Fruit fly (Drosophila melanogaster) whole organism, prepupa: ENCODE data around the gene p53.

Experiments
- CG10631 ChIP-seq: fragments of 200-800 bp; sonication (Bioruptor generic); optimal IDR thresholded peaks from 2 replicates; lab custom pipeline; 2016; ENCODE audit warnings: missing biosample characterization, missing genetic modification characterization
- CG11294 ChIP-seq: fragments of 200-800 bp; sonication (Bioruptor generic); IDR thresholded peaks from 2 replicates; pipeline ENCODE4 v1.3.6; 2022; ENCODE audit warnings: missing biosample characterization, missing genetic modification characterization
- CG11902 ChIP-seq: fragments of 200-800 bp; sonication (Bioruptor generic); optimal IDR thresholded peaks from 3 replicates; lab custom pipeline; 2016; ENCODE audit warnings: missing biosample characterization, missing genetic modification characterization
- CG15336 ChIP-seq: fragments of 200-800 bp; sonication (Bioruptor generic); IDR thresholded peaks from 2 replicates; pipeline ENCODE4 v1.3.6; 2022; ENCODE audit warnings: missing biosample characterization, missing genetic modification characterization
- CG16779 ChIP-seq: fragments of 200-800 bp; sonication (Bioruptor generic); optimal IDR thresholded peaks from 3 replicates; lab custom pipeline; 2017; ENCODE audit warnings: missing biosample characterization, mild to moderate bottlenecking, missing genetic modification characterization
- CG31627 ChIP-seq: fragments of 200-800 bp; sonication (Bioruptor generic); optimal IDR thresholded peaks from 3 replicates; lab custom pipeline; 2016; ENCODE audit warnings: missing biosample characterization, missing genetic modification characterization
- CG34406 ChIP-seq: fragments of 200-800 bp; sonication (Bioruptor generic); optimal IDR thresholded peaks from 3 replicates; lab custom pipeline; 2016; ENCODE audit warnings: missing biosample characterization, missing genetic modification characterization
- CG3919 ChIP-seq: fragments of 200-800 bp; sonication (Bioruptor generic); optimal IDR thresholded peaks from 3 replicates; lab custom pipeline; 2016; ENCODE audit warnings: missing biosample characterization, missing genetic modification characterization
- CG6276 ChIP-seq: fragments of 200-800 bp; sonication (Bioruptor generic); optimal IDR thresholded peaks from 2 replicates; lab custom pipeline; 2017; ENCODE audit warnings: missing biosample characterization, mild to moderate bottlenecking, missing genetic modification characterization
- CG6792 ChIP-seq: fragments of 200-800 bp; sonication (Bioruptor generic); optimal IDR thresholded peaks from 3 replicates; lab custom pipeline; 2016; ENCODE audit warnings: missing biosample characterization, missing genetic modification characterization
- CG6808 ChIP-seq: fragments of 200-800 bp; sonication (Bioruptor generic); optimal IDR thresholded peaks from 3 replicates; lab custom pipeline; 2017; ENCODE audit warnings: missing biosample characterization, missing genetic modification characterization, mild to moderate bottlenecking, moderate library complexity, missing genetic modification reagents
- CG6854 ChIP-seq: fragments of 200-800 bp; sonication (Bioruptor generic); optimal IDR thresholded peaks from 2 replicates; lab custom pipeline; 2017; ENCODE audit warnings: missing biosample characterization, mild to moderate bottlenecking, missing genetic modification characterization
- CG7368 ChIP-seq: fragments of 200-800 bp; sonication (Bioruptor generic); optimal IDR thresholded peaks from 3 replicates; lab custom pipeline; 2016; ENCODE audit warnings: missing biosample characterization, missing genetic modification characterization
- CG8119 ChIP-seq: fragments of 200-800 bp; sonication (Bioruptor generic); IDR thresholded peaks from 3 replicates; pipeline ENCODE4 v1.3.6; 2022; ENCODE audit warnings: missing biosample characterization, missing genetic modification characterization
- Eip78C ChIP-seq: fragments of 200-800 bp; sonication (Bioruptor generic); peaks from one replicate; lab custom pipeline; 2016; ENCODE audit warnings: missing biosample characterization, missing genetic modification characterization
- Eip93F ChIP-seq: fragments of 200-800 bp; sonication (Bioruptor generic); optimal IDR thresholded peaks from 2 replicates; lab custom pipeline; 2016; ENCODE audit warnings: missing biosample characterization, mild to moderate bottlenecking, missing genetic modification characterization
- Ets21C ChIP-seq: fragments of 200-800 bp; sonication (Bioruptor generic); optimal IDR thresholded peaks from 3 replicates; lab custom pipeline; 2016; ENCODE audit warnings: missing biosample characterization, missing genetic modification characterization
- Gug ChIP-seq: fragments of 200-800 bp; sonication (Bioruptor generic); IDR thresholded peaks from 2 replicates; pipeline ENCODE4 v1.3.6; 2022; ENCODE audit warnings: missing biosample characterization, missing genetic modification characterization
- Met ChIP-seq: fragments of 200-800 bp; sonication (Bioruptor generic); optimal IDR thresholded peaks from 3 replicates; lab custom pipeline; 2016; ENCODE audit warnings: missing biosample characterization, missing genetic modification characterization
- acj6 ChIP-seq: fragments of 200-800 bp; sonication (Bioruptor generic); optimal IDR thresholded peaks from 3 replicates; lab custom pipeline; 2016; ENCODE audit warnings: missing biosample characterization, missing genetic modification characterization
- cyc ChIP-seq: fragments of 200-800 bp; sonication (Bioruptor generic); optimal IDR thresholded peaks from 3 replicates; lab custom pipeline; 2016; ENCODE audit warnings: missing biosample characterization, missing genetic modification characterization
- dac ChIP-seq: fragments of 200-800 bp; sonication (Bioruptor generic); optimal IDR thresholded peaks from 2 replicates; lab custom pipeline; 2017; ENCODE audit warnings: missing biosample characterization, mild to moderate bottlenecking, missing genetic modification characterization
- dsx ChIP-seq: fragments of 200-800 bp; optimal IDR thresholded peaks from 3 replicates; lab custom pipeline; 2019; ENCODE audit warnings: missing biosample characterization, mild to moderate bottlenecking, missing genetic modification characterization, moderate library complexity; ENCODE audit not compliant: poor library complexity, severe bottlenecking
- eg ChIP-seq: fragments of 200-800 bp; sonication (Bioruptor generic); IDR thresholded peaks from 3 replicates; pipeline ENCODE4 v1.3.6; 2022; ENCODE audit warnings: missing biosample characterization, missing genetic modification characterization
- fkh ChIP-seq: fragments of 200-800 bp; sonication (Bioruptor generic); optimal IDR thresholded peaks from 3 replicates; lab custom pipeline; 2017; ENCODE audit warnings: missing biosample characterization, mild to moderate bottlenecking, missing genetic modification characterization, moderate library complexity
- lz ChIP-seq: fragments of 200-800 bp; sonication (Bioruptor generic); optimal IDR thresholded peaks from 3 replicates; lab custom pipeline; 2016; ENCODE audit warnings: missing biosample characterization, missing genetic modification characterization
- net ChIP-seq: fragments of 200-800 bp; sonication (Bioruptor generic); optimal IDR thresholded peaks from 3 replicates; lab custom pipeline; 2016; ENCODE audit warnings: missing biosample characterization, missing genetic modification characterization
- salr ChIP-seq, 2 experiments: fragments of 200-800 bp; sonication (Bioruptor generic); optimal IDR thresholded peaks; 3 replicates each; lab custom pipeline; 2016 to 2018; ENCODE audit warnings: missing biosample characterization in 2 of 2, missing genetic modification characterization in 2 of 2, mild to moderate bottlenecking in 1 of 2
- svp ChIP-seq: fragments of 200-800 bp; sonication (Bioruptor generic); peaks from one replicate; lab custom pipeline; 2016; ENCODE audit warnings: missing biosample characterization, missing genetic modification characterization
- topi ChIP-seq: fragments of 200-800 bp; sonication (Bioruptor generic); optimal IDR thresholded peaks from 3 replicates; lab custom pipeline; 2016; ENCODE audit warnings: missing biosample characterization, missing genetic modification characterization
- vri ChIP-seq: fragments of 200-800 bp; sonication (Bioruptor generic); optimal IDR thresholded peaks from 3 replicates; lab custom pipeline; 2016; ENCODE audit warnings: missing biosample characterization, mild to moderate bottlenecking, missing genetic modification characterization

Gene p53

dm6 chr3R:23053936-23054335, at the start of gene p53 (continued):
- TF ChIP-seq CG6808 (GFP tag; lab: Kevin White, UChicago) (peak; percentile 100), CG34406 (GFP tag; lab: Kevin White, UChicago) (peak; percentile 46), Eip78C (no peak), eg (peak; percentile 49; the same call in 1 of the 3 replicates), CG7368 (GFP tag; lab: Kevin White, UChicago) (peak; percentile 27), CG3919 (GFP tag; lab: Kevin White, UChicago) (peak; percentile 69), CG11902 (GFP tag; lab: Kevin White, UChicago) (no peak), lz (peak; percentile 64)

DNA sequence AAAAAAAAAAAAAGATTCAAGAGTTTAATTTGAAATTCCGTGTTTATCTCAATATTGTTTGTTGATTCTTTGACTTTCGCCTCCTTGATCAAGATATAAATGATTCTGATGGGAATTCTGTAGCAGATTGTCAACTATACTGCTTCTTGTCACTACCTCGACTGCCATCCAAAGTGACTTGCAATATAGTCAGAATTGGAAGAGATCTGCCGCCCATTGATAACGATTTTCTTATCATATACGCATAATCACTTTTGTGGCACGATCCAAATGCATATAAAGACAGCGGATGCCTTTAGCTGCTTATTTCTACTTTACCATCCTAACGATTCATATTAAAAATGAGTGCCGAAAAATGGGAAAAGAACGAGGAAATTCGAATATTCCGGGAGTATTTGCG, 45.4 kb upstream of the p53 start, which contains the start of gene CG6738:
TSS of gene CG6738 (plus strand) at position 301 of the 400 bp plus-strand sequence.
- TF ChIP-seq CG7368 (GFP tag; lab: Kevin White, UChicago) (no peak), CG6276 (no peak), topi (GFP tag; lab: Kevin White, UChicago) (no peak), dsx (GFP tag; lab: Kevin White, UChicago) (no peak), CG31627 (GFP tag; lab: Kevin White, UChicago) (no peak), CG8119 (no peak), Gug (no peak), CG16779 (tag; lab: Kevin White, UChicago) (no peak), CG6792 (GFP tag; lab: Kevin White, UChicago) (no peak), acj6 (no peak), salr (GFP tag; optimal IDR thresholded peaks at IDR 0.05; lab: Kevin White, UChicago) (no peak)

dm6 chr3R:23097197-23097809, 43.4 kb upstream of the p53 start, which contains the start of gene CG6733:
Gene CG6733 (plus strand): TSS chr3R:23097728.
- no peak for TF ChIP-seq Eip93F (GFP tag; lab: Kevin White, UChicago)
- TF ChIP-seq dac (GFP tag; lab: Kevin White, UChicago), result no peak
- TF ChIP-seq CG11902 (GFP tag; lab: Kevin White, UChicago), result no peak
- TF ChIP-seq fkh, result no peak
- TF ChIP-seq salr (GFP tag; optimal IDR thresholded peaks at IDR 0.05; lab: Kevin White, UChicago), result no peak
- TF ChIP-seq CG11294 (GFP tag; lab: Robert Waterston, UW), result no peak
- TF ChIP-seq CG15336 (GFP tag; lab: Robert Waterston, UW), result no peak
- no peak for TF ChIP-seq CG6792 (GFP tag; lab: Kevin White, UChicago)

DNA sequence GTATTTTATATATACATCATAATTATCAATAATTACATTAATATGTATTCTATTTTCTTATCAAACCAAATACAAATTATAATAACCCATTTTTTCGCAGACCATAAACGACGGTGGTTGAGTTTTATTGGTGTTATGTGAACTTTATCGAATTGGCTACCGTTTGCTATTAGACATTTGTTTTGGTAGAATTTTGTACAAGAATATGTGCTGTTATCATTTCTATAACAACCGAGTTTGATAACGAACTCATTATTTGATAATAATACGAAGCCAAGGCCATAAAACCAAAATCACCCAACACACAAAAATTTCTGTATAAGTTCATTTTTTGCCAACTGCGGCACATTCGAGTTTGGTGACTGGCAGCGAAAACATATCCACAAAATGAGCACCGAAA, 41.5 kb upstream of the p53 start, which contains the start of gene CG17109:
TSS of gene CG17109 (plus strand) at position 345 of the 400 bp plus-strand sequence.
- TF ChIP-seq vri (GFP tag; lab: Kevin White, UChicago), result peak; percentile 73
- TF ChIP-seq cyc, result no peak
- TF ChIP-seq acj6, result no peak
- TF ChIP-seq CG6854 (GFP tag; lab: Kevin White, UChicago), result no peak

DNA sequence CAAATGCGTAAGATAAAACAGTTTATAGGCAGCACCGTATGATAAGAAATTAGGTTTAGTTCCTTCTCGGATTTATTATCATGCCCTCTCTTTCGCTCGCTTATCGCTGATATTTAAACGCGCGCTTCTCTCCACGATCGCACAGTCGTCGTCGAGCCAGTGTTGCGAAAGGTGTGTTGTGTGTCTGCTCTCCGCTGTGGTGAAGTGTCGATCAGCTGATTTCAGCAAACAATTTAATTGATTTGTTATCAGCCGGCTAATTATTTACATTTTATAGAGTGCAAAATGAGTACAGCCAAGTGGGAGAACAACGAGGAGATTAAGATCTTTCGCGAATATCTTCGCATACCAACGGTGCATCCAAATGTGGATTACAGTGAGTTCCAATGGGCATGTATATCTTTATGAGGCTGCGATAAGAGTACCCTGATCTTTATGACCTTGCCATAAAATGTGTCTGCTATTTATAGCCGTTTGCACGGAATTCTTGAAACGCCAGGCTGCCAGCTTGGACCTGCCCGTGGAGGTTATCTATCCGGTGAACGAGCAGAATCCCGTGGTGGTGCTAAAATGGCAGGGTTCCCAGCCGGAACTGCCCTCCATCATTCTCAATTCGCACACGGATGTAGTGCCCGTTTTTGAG, 37.8 kb upstream of the p53 start, which contains the start of the genes CG17110 and CG6726:
TSS of gene CG17110 (plus strand) at position 139 of the 643 bp plus-strand sequence.
TSS of gene CG6726 (plus strand) at position 139 of the 643 bp plus-strand sequence.
- no peak for TF ChIP-seq CG10631 (GFP tag; lab: Kevin White, UChicago)
- peak; percentile 72 for TF ChIP-seq fkh
- TF ChIP-seq vri (GFP tag; lab: Kevin White, UChicago), result peak; percentile 30
- TF ChIP-seq net (GFP tag; lab: Kevin White, UChicago), result no peak
- TF ChIP-seq svp, result peak; percentile 97
- peak; percentile 4 for TF ChIP-seq CG6276
- TF ChIP-seq Met, result no peak
- no peak for TF ChIP-seq Ets21C (GFP tag; lab: Kevin White, UChicago)
- TF ChIP-seq, all 60 proteins: peak for 4
